Worm (Caenorhabditis elegans) whole organism, L2 larva: ENCODE measurements around the gene hlh-11.

Source experiments
- mdl-1 ChIP-seq, 2 experiments: fragments of 150-350 bp in 1 of 2; sonication (generic microtip) in 1 of 2; optimal IDR thresholded peaks; 2 replicates each; lab custom pipeline; 2017; ENCODE audit warnings: missing biosample characterization in 2 of 2, missing genetic modification characterization in 2 of 2
- nhr-10 ChIP-seq: sonication (generic microtip); optimal IDR thresholded peaks from 2 replicates; lab custom pipeline; 2017; ENCODE audit warnings: missing biosample characterization, missing genetic modification characterization
- nhr-23 ChIP-seq: fragments of 150-350 bp; optimal IDR thresholded peaks from 2 replicates; lab custom pipeline; 2014; ENCODE audit warnings: missing biosample characterization, missing genetic modification reagents, missing genetic modification characterization
- unc-39 ChIP-seq: fragments of 150-350 bp; optimal IDR thresholded peaks from 2 replicates; lab custom pipeline; 2014; ENCODE audit warnings: missing biosample characterization, missing genetic modification characterization
- ztf-11 ChIP-seq: sonication (generic microtip); optimal IDR thresholded peaks from 2 replicates; lab custom pipeline; 2017; ENCODE audit warnings: missing biosample characterization, missing genetic modification characterization

- TF ChIP-seq ztf-11 (tag; lab: Kevin White, UChicago) (no peak), mdl-1 (tag; optimal IDR thresholded peaks at IDR 0.05; lab: Kevin White, UChicago) (no peak), nhr-23 (tag; lab: Kevin White, UChicago) (no peak), unc-39 (tag; lab: Kevin White, UChicago) (no peak), nhr-10 (no peak)
Measured at ce11 chrIII:9617599-9618262, 1.8 kb upstream of the hlh-11 start.
